Fruit fly (Drosophila melanogaster) whole organism, wandering third instar larva: Measurements from ENCODE around the gene CG42780.

Experiments
- Abd-B ChIP-seq: fragments of >200 bp; optimal IDR thresholded peaks from 2 replicates; lab custom pipeline; 2017; ENCODE audit warnings: missing biosample characterization, missing genetic modification characterization
- CG32264 ChIP-seq: fragments of 200-800 bp; sonication (Bioruptor generic); optimal IDR thresholded peaks from 2 replicates; lab custom pipeline; 2016; ENCODE audit warnings: missing biosample characterization, missing genetic modification characterization
- CG9705 ChIP-seq: fragments of 200-800 bp; sonication (Bioruptor generic); optimal IDR thresholded peaks from 2 replicates; lab custom pipeline; 2018; ENCODE audit warnings: missing biosample characterization, mild to moderate bottlenecking, missing genetic modification characterization
- CrebA ChIP-seq: fragments of 200-800 bp; sonication (Bioruptor generic); optimal IDR thresholded peaks from 2 replicates; lab custom pipeline; 2016; ENCODE audit warnings: missing biosample characterization, mild to moderate bottlenecking, missing genetic modification characterization, borderline replicate concordance
- Dfd ChIP-seq: fragments of >200 bp; optimal IDR thresholded peaks from 2 replicates; lab custom pipeline; 2017; ENCODE audit warnings: missing biosample characterization, missing genetic modification characterization
- Dif ChIP-seq: fragments of 200-275, 200-300 bp; sonication (Bioruptor generic); optimal IDR thresholded peaks from 2 replicates; lab custom pipeline; 2018; ENCODE audit warnings: missing biosample characterization, missing genetic modification characterization; ENCODE audit not compliant: partially characterized antibody
- GATAd ChIP-seq: sonication (Bioruptor generic); optimal IDR thresholded peaks from 2 replicates; lab custom pipeline; 2016; ENCODE audit warnings: missing biosample characterization, missing genetic modification characterization
- HLH106 ChIP-seq: fragments of 200-800 bp; optimal IDR thresholded peaks from 3 replicates; lab custom pipeline; 2019; ENCODE audit warnings: missing biosample characterization, mild to moderate bottlenecking, missing genetic modification characterization, moderate library complexity
- Hnf4 ChIP-seq: fragments of 200-800 bp; sonication (Bioruptor generic); optimal IDR thresholded peaks from 2 replicates; lab custom pipeline; 2016; ENCODE audit warnings: missing biosample characterization, mild to moderate bottlenecking, missing genetic modification characterization
- Hr78 ChIP-seq: fragments of >200 bp; optimal IDR thresholded peaks from 2 replicates; lab custom pipeline; 2017; ENCODE audit warnings: missing biosample characterization, missing genetic modification characterization
- Hr83 ChIP-seq: fragments of 200-300 bp; sonication (Bioruptor generic); optimal IDR thresholded peaks from 2 replicates; lab custom pipeline; 2016; ENCODE audit warnings: missing biosample characterization, mild to moderate bottlenecking, missing genetic modification characterization, moderate library complexity; ENCODE audit not compliant: poor library complexity, severe bottlenecking
- Jra ChIP-seq: sonication (Bioruptor generic); optimal IDR thresholded peaks from 2 replicates; lab custom pipeline; 2016; ENCODE audit warnings: missing biosample characterization, missing genetic modification characterization
- Mio ChIP-seq: sonication (Bioruptor generic); optimal IDR thresholded peaks from 2 replicates; lab custom pipeline; 2016; ENCODE audit warnings: missing biosample characterization, missing genetic modification characterization
- Myc ChIP-seq: fragments of >200 bp; optimal IDR thresholded peaks from 2 replicates; lab custom pipeline; 2017
- N ChIP-seq: fragments of >200 bp; optimal IDR thresholded peaks from 2 replicates; lab custom pipeline; 2018; ENCODE audit warnings: missing biosample characterization, missing external identifiers, missing genetic modification characterization
- OdsH ChIP-seq: fragments of 200-800 bp; sonication (Bioruptor generic); optimal IDR thresholded peaks from 2 replicates; lab custom pipeline; 2016; ENCODE audit warnings: missing biosample characterization, mild to moderate bottlenecking, missing genetic modification characterization
- Rel ChIP-seq, 2 experiments: fragments of 200-800 bp; sonication (Bioruptor generic) in 1 of 2; optimal IDR thresholded peaks; 2 replicates in 1 of 2; 3 replicates in 1 of 2; lab custom pipeline; 2016 to 2019; ENCODE audit warnings: mild to moderate bottlenecking in 2 of 2, missing biosample characterization in 2 of 2, missing genetic modification characterization in 2 of 2, moderate library complexity in 1 of 2
- Sp1 ChIP-seq: fragments of 200-800 bp; sonication (Bioruptor generic); optimal IDR thresholded peaks from 3 replicates; lab custom pipeline; 2019; ENCODE audit warnings: missing biosample characterization, mild to moderate bottlenecking, missing genetic modification characterization, moderate library complexity
- Vsx2 ChIP-seq: fragments of 200-300, 225-300 bp; sonication (Bioruptor generic); optimal IDR thresholded peaks from 2 replicates; lab custom pipeline; 2018; ENCODE audit warnings: missing biosample characterization, missing genetic modification characterization; ENCODE audit not compliant: partially characterized antibody
- br ChIP-seq: fragments of 200-800 bp; sonication (Bioruptor generic); optimal IDR thresholded peaks from 2 replicates; lab custom pipeline; 2016; ENCODE audit warnings: missing biosample characterization, missing genetic modification characterization
- brk ChIP-seq: fragments of 200-800 bp; sonication (Bioruptor generic); optimal IDR thresholded peaks from 2 replicates; lab custom pipeline; 2016; ENCODE audit warnings: missing biosample characterization, mild to moderate bottlenecking, missing genetic modification characterization
- dl ChIP-seq, 2 experiments: fragments of 175-275, 200-275 bp in 1 of 2; fragments of 200-275 bp in 1 of 2; sonication (Bioruptor generic); optimal IDR thresholded peaks; lab custom pipeline; 2018; ENCODE audit warnings: mild to moderate bottlenecking in 2 of 2, missing biosample characterization in 2 of 2, missing genetic modification characterization in 2 of 2, moderate library complexity in 2 of 2; ENCODE audit not compliant: partially characterized antibody in 2 of 2, insufficient read depth in 1 of 2
- dmrt93B ChIP-seq: fragments of 200-800 bp; sonication (Bioruptor generic); optimal IDR thresholded peaks from 2 replicates; lab custom pipeline; 2018; ENCODE audit warnings: missing biosample characterization, mild to moderate bottlenecking, missing genetic modification characterization
- dsf ChIP-seq: sonication (Bioruptor generic); optimal IDR thresholded peaks from 2 replicates; lab custom pipeline; 2016; ENCODE audit warnings: missing biosample characterization, missing genetic modification characterization, borderline replicate concordance
- ey ChIP-seq: fragments of 200-800 bp; sonication (Bioruptor generic); optimal IDR thresholded peaks from 2 replicates; lab custom pipeline; 2016; ENCODE audit warnings: missing biosample characterization, missing genetic modification characterization
- foxo ChIP-seq, 2 experiments: fragments of 200-800 bp; sonication (Bioruptor generic); optimal IDR thresholded peaks; 2 replicates in 1 of 2; 3 replicates in 1 of 2; lab custom pipeline; 2016 to 2017; ENCODE audit warnings: missing biosample characterization in 2 of 2, missing genetic modification characterization in 2 of 2
- fru ChIP-seq: fragments of 200-800 bp; sonication (Bioruptor generic); optimal IDR thresholded peaks from 3 replicates; lab custom pipeline; 2016; ENCODE audit warnings: missing biosample characterization, mild to moderate bottlenecking, missing genetic modification characterization
- h ChIP-seq: fragments of 200-800 bp; sonication (Bioruptor generic); optimal IDR thresholded peaks from 3 replicates; lab custom pipeline; 2016; ENCODE audit warnings: missing biosample characterization, mild to moderate bottlenecking, missing genetic modification characterization
- jim ChIP-seq: fragments of 175-275, 200-325 bp; sonication (Bioruptor generic); optimal IDR thresholded peaks from 2 replicates; lab custom pipeline; 2016; ENCODE audit warnings: missing biosample characterization, mild to moderate bottlenecking, missing genetic modification characterization
- lola ChIP-seq: fragments of >200 bp; optimal IDR thresholded peaks from 2 replicates; lab custom pipeline; 2017; ENCODE audit warnings: missing biosample characterization, missing genetic modification characterization
- pan ChIP-seq: fragments of >200 bp; optimal IDR thresholded peaks from 2 replicates; lab custom pipeline; 2017
- psq ChIP-seq: fragments of 200-800 bp; sonication (Bioruptor generic); optimal IDR thresholded peaks from 3 replicates; lab custom pipeline; 2017; ENCODE audit warnings: missing biosample characterization, mild to moderate bottlenecking, missing genetic modification characterization, moderate library complexity
- rgr ChIP-seq: fragments of 200-800 bp; sonication (Bioruptor generic); optimal IDR thresholded peaks from 3 replicates; lab custom pipeline; 2016; ENCODE audit warnings: missing biosample characterization, mild to moderate bottlenecking, missing genetic modification characterization
- sage ChIP-seq: fragments of 200-800 bp; sonication (Bioruptor generic); optimal IDR thresholded peaks from 2 replicates; lab custom pipeline; 2016; ENCODE audit warnings: missing biosample characterization, mild to moderate bottlenecking, missing genetic modification characterization
- sv ChIP-seq: fragments of 200-800 bp; sonication (Bioruptor generic); optimal IDR thresholded peaks from 3 replicates; lab custom pipeline; 2016; ENCODE audit warnings: missing biosample characterization, missing genetic modification characterization
- tai ChIP-seq: sonication (Bioruptor generic); optimal IDR thresholded peaks from 2 replicates; lab custom pipeline; 2016; ENCODE audit warnings: missing biosample characterization, missing genetic modification characterization
- usp ChIP-seq: fragments of >200 bp; optimal IDR thresholded peaks from 2 replicates; lab custom pipeline; 2017; ENCODE audit warnings: missing biosample characterization, missing genetic modification characterization
- woc ChIP-seq: sonication (Bioruptor generic); optimal IDR thresholded peaks from 2 replicates; lab custom pipeline; 2016; ENCODE audit warnings: missing biosample characterization, mild to moderate bottlenecking, missing genetic modification characterization

The CG42780 gene

dm6 chrX:7293133-7293873 lies 38.7 kb downstream of the CG42780 start:
- no peak for TF ChIP-seq jim (GFP tag; lab: Kevin White, UChicago)
- peak; percentile 54 to 83 for TF ChIP-seq foxo (GFP tag; optimal IDR thresholded peaks at IDR 0.05; lab: Kevin White, UChicago)
- TF ChIP-seq Dfd (GFP tag; lab: Kevin White, UChicago) = peak; percentile 36
- TF ChIP-seq Mio (GFP tag; lab: Kevin White, UChicago) = peak; percentile 50
- TF ChIP-seq Abd-B = no peak
- no peak for TF ChIP-seq CrebA (GFP tag; lab: Kevin White, UChicago)
- TF ChIP-seq br (GFP tag; lab: Kevin White, UChicago) = peak; percentile 75
- TF ChIP-seq Sp1 = peak; percentile 86
- peak; percentile 69 for TF ChIP-seq psq (GFP tag; lab: Kevin White, UChicago)
- no peak for TF ChIP-seq N (GFP tag; lab: Kevin White, UChicago)
- TF ChIP-seq Jra (GFP tag; lab: Kevin White, UChicago) = peak; percentile 37
- TF ChIP-seq GATAd (GFP tag; lab: Kevin White, UChicago) = peak; percentile 12
- TF ChIP-seq sage (GFP tag; lab: Kevin White, UChicago) = peak; percentile 80
- peak; percentile 86 for TF ChIP-seq Hnf4
- no peak for TF ChIP-seq Dif
- TF ChIP-seq CG32264 (GFP tag; lab: Kevin White, UChicago) = peak; percentile 67
- TF ChIP-seq fru (GFP tag; lab: Kevin White, UChicago) = peak; percentile 83
- no peak for TF ChIP-seq brk (GFP tag; lab: Kevin White, UChicago)
- no peak for TF ChIP-seq pan (lab: Kevin White, UChicago)
- peak; percentile 90 for TF ChIP-seq HLH106 (tag; lab: Kevin White, UChicago)
- TF ChIP-seq Hr83 (GFP tag; lab: Kevin White, UChicago) = peak; percentile 12
- TF ChIP-seq dl (GFP tag; optimal IDR thresholded peaks at IDR 0.05; lab: Kevin White, UChicago; ENCODE audit: insufficient read depth in 1 of 2, partially characterized antibody in 2 of 2) = no peak
- no peak for TF ChIP-seq usp (GFP tag; lab: Kevin White, UChicago)
- TF ChIP-seq lola (GFP tag; lab: Kevin White, UChicago) = no peak
- no peak for TF ChIP-seq Hr78 (GFP tag; lab: Kevin White, UChicago)
- TF ChIP-seq tai (GFP tag; lab: Kevin White, UChicago) = peak; percentile 83
- peak; percentile 82 for TF ChIP-seq ey (GFP tag; lab: Kevin White, UChicago)
- peak; percentile 80 for TF ChIP-seq h (GFP tag; lab: Kevin White, UChicago)
- peak; percentile 82 for TF ChIP-seq woc (GFP tag; lab: Kevin White, UChicago)
- TF ChIP-seq Vsx2 = no peak
- TF ChIP-seq Myc (lab: Kevin White, UChicago) = no peak
- TF ChIP-seq sv (GFP tag; lab: Kevin White, UChicago) = peak; percentile 43
- TF ChIP-seq dsf (GFP tag; lab: Kevin White, UChicago) = no peak
- peak; percentile 86 for TF ChIP-seq CG9705
- TF ChIP-seq dmrt93B (GFP tag; lab: Kevin White, UChicago) = peak; percentile 80
- peak; percentile 79 for TF ChIP-seq OdsH (GFP tag; lab: Kevin White, UChicago)
- no peak for TF ChIP-seq Rel (GFP tag; optimal IDR thresholded peaks at IDR 0.05; lab: Kevin White, UChicago)
- peak; percentile 53 for TF ChIP-seq Rel (tag; optimal IDR thresholded peaks at IDR 0.05; lab: Kevin White, UChicago)
- peak; percentile 78 for TF ChIP-seq rgr

- TF ChIP-seq HLH106 (tag; lab: Kevin White, UChicago) (peak; percentile 59), CG32264 (GFP tag; lab: Kevin White, UChicago) (peak; percentile 8), rgr (peak; percentile 75), lola (GFP tag; lab: Kevin White, UChicago) (no peak), br (GFP tag; lab: Kevin White, UChicago) (peak; percentile 71), Dif (no peak), dmrt93B (GFP tag; lab: Kevin White, UChicago) (peak; percentile 1), foxo (GFP tag; optimal IDR thresholded peaks at IDR 0.05; lab: Kevin White, UChicago) (peak in 1 of 2 experiments; percentile 75), OdsH (GFP tag; lab: Kevin White, UChicago) (peak; percentile 79), Hnf4 (peak; percentile 68), ey (GFP tag; lab: Kevin White, UChicago) (peak; percentile 54), CrebA (GFP tag; lab: Kevin White, UChicago) (no peak), psq (GFP tag; lab: Kevin White, UChicago) (peak; percentile 62), Abd-B (no peak), Myc (lab: Kevin White, UChicago) (no peak), CG9705 (peak; percentile 7), brk (GFP tag; lab: Kevin White, UChicago) (no peak), pan (lab: Kevin White, UChicago) (no peak), sage (GFP tag; lab: Kevin White, UChicago) (peak; percentile 39), Rel (GFP tag; optimal IDR thresholded peaks at IDR 0.05; lab: Kevin White, UChicago) (peak; percentile 39), Rel (tag; optimal IDR thresholded peaks at IDR 0.05; lab: Kevin White, UChicago) (peak; percentile 16), woc (GFP tag; lab: Kevin White, UChicago) (peak; percentile 37), Dfd (GFP tag; lab: Kevin White, UChicago) (no peak), fru (GFP tag; lab: Kevin White, UChicago) (peak; percentile 65), h (GFP tag; lab: Kevin White, UChicago) (peak; percentile 84), Sp1 (peak; percentile 75), dsf (GFP tag; lab: Kevin White, UChicago) (no peak), sv (GFP tag; lab: Kevin White, UChicago) (peak; percentile 74)
Measured at dm6 chrX:7291850-7292499, 40.0 kb downstream of the CG42780 start.
